Fruit fly (Drosophila melanogaster) whole organism, embryonic: ENCODE results near the gene CG43131.

Experiments
- Adf1 ChIP-seq: fragments of 200-800 bp; sonication (Bioruptor generic); IDR thresholded peaks from 2 replicates; pipeline ENCODE4 v1.3.6; 2022; ENCODE audit warnings: missing biosample characterization, missing genetic modification characterization
- Atf6 ChIP-seq: fragments of 200-800 bp; sonication (Bioruptor generic); IDR thresholded peaks from 2 replicates; pipeline ENCODE4 v1.3.6; 2022; ENCODE audit warnings: missing biosample characterization, missing genetic modification characterization
- Bdp1 ChIP-seq: fragments of 200-800 bp; sonication (Bioruptor generic); optimal IDR thresholded peaks from 3 replicates; lab custom pipeline; 2016; ENCODE audit warnings: missing biosample characterization, missing genetic modification characterization
- CG10654 ChIP-seq: fragments of 200-800 bp; sonication (Bioruptor generic); optimal IDR thresholded peaks from 2 replicates; lab custom pipeline; 2016; ENCODE audit warnings: missing biosample characterization, missing genetic modification characterization
- CG12219 ChIP-seq: fragments of 200-800 bp; sonication (Bioruptor generic); optimal IDR thresholded peaks from 3 replicates; lab custom pipeline; 2018; ENCODE audit warnings: missing biosample characterization, mild to moderate bottlenecking, missing genetic modification characterization
- CG1233 ChIP-seq: fragments of 200-800 bp; sonication (Bioruptor generic); optimal IDR thresholded peaks from 4 replicates; lab custom pipeline; 2018; ENCODE audit warnings: missing biosample characterization, mild to moderate bottlenecking, missing genetic modification characterization
- CG12391 ChIP-seq: fragments of 200-800 bp; sonication (Bioruptor generic); optimal IDR thresholded peaks from 3 replicates; lab custom pipeline; 2018; ENCODE audit warnings: missing biosample characterization, mild to moderate bottlenecking, missing genetic modification characterization, moderate library complexity
- CG15073 ChIP-seq: fragments of 200-800 bp; sonication (Bioruptor generic); optimal IDR thresholded peaks from 2 replicates; lab custom pipeline; 2016; ENCODE audit warnings: missing biosample characterization, missing genetic modification characterization
- CG17328 ChIP-seq: fragments of 200-800 bp; sonication (Bioruptor generic); IDR thresholded peaks from 2 replicates; pipeline ENCODE4 v1.3.6; 2022; ENCODE audit warnings: missing biosample characterization, missing genetic modification characterization
- CG18599 ChIP-seq: fragments of 200-800 bp; sonication (Bioruptor generic); optimal IDR thresholded peaks from 3 replicates; lab custom pipeline; 2017; ENCODE audit warnings: missing biosample characterization, missing genetic modification characterization, mild to moderate bottlenecking, moderate library complexity, missing genetic modification reagents
- CG2129 ChIP-seq: fragments of 200-800 bp; sonication (Bioruptor generic); IDR thresholded peaks from 2 replicates; pipeline ENCODE4 v1.3.6; 2022; ENCODE audit warnings: missing biosample characterization, missing genetic modification characterization; ENCODE audit not compliant: partially characterized antibody
- CG31365 ChIP-seq: fragments of 200-800 bp; sonication (Bioruptor generic); optimal IDR thresholded peaks from 2 replicates; lab custom pipeline; 2018; ENCODE audit warnings: missing biosample characterization, mild to moderate bottlenecking, missing genetic modification characterization
- CG3163 ChIP-seq: fragments of 200-800 bp; sonication (Bioruptor generic); optimal IDR thresholded peaks from 3 replicates; lab custom pipeline; 2016; ENCODE audit warnings: missing biosample characterization, missing genetic modification characterization
- CG33213 ChIP-seq: fragments of 200-800 bp; sonication (Bioruptor generic); optimal IDR thresholded peaks from 3 replicates; lab custom pipeline; 2016; ENCODE audit warnings: missing biosample characterization, missing genetic modification characterization
- CG34422 ChIP-seq: fragments of 200-800 bp; sonication (Bioruptor generic); IDR thresholded peaks from 3 replicates; pipeline ENCODE4 v1.3.6; 2022; ENCODE audit warnings: missing biosample characterization, missing genetic modification characterization
- CG3838 ChIP-seq: fragments of 200-800 bp; sonication (Bioruptor generic); optimal IDR thresholded peaks from 3 replicates; lab custom pipeline; 2016; ENCODE audit warnings: missing biosample characterization, missing genetic modification characterization
- CG3847 ChIP-seq: fragments of 200-800 bp; sonication (Bioruptor generic); IDR thresholded peaks from 2 replicates; pipeline ENCODE4 v1.3.6; 2022; ENCODE audit warnings: missing biosample characterization, missing genetic modification characterization
- CG4730 ChIP-seq: fragments of 200-800 bp; sonication (Bioruptor generic); IDR thresholded peaks from 2 replicates; pipeline ENCODE4 v1.3.6; 2022; ENCODE audit warnings: missing biosample characterization, missing genetic modification characterization
- CG7372 ChIP-seq: fragments of 200-800 bp; sonication (Bioruptor generic); IDR thresholded peaks from 2 replicates; pipeline ENCODE4 v1.3.6; 2022; ENCODE audit warnings: missing biosample characterization, missing genetic modification characterization
- CG7963 ChIP-seq: fragments of 200-800 bp; sonication (Bioruptor generic); IDR thresholded peaks from 3 replicates; pipeline ENCODE4 v1.3.6; 2022; ENCODE audit warnings: missing biosample characterization, missing genetic modification characterization; ENCODE audit not compliant: partially characterized antibody
- CG9215 ChIP-seq: fragments of 200-800 bp; sonication (Bioruptor generic); IDR thresholded peaks from 2 replicates; pipeline ENCODE4 v1.3.6; 2022; ENCODE audit warnings: missing biosample characterization, missing genetic modification characterization
- CG9932 ChIP-seq: fragments of 200-800 bp; sonication (Bioruptor generic); IDR thresholded peaks from 2 replicates; pipeline ENCODE4 v1.3.6; 2022; ENCODE audit warnings: missing biosample characterization, missing genetic modification characterization
- CkIIα-i1 ChIP-seq: fragments of 200-800 bp; sonication (Bioruptor generic); IDR thresholded peaks from 2 replicates; pipeline ENCODE4 v1.3.6; 2022; ENCODE audit warnings: missing biosample characterization, missing genetic modification characterization
- Dip3 ChIP-seq: fragments of 200-800 bp; sonication (Bioruptor generic); optimal IDR thresholded peaks from 3 replicates; lab custom pipeline; 2016; ENCODE audit warnings: missing biosample characterization, missing genetic modification characterization
- Doc2 ChIP-seq: fragments of 200-800 bp; sonication (Bioruptor generic); IDR thresholded peaks from 2 replicates; pipeline ENCODE4 v1.3.6; 2022; ENCODE audit warnings: missing biosample characterization, missing genetic modification characterization
- Fer2 ChIP-seq: fragments of 200-800 bp; sonication (Bioruptor generic); optimal IDR thresholded peaks from 2 replicates; lab custom pipeline; 2018; ENCODE audit warnings: missing biosample characterization, mild to moderate bottlenecking, missing genetic modification characterization, moderate library complexity
- Hand ChIP-seq: fragments of 200-800 bp; sonication (Bioruptor generic); optimal IDR thresholded peaks from 2 replicates; lab custom pipeline; 2017; ENCODE audit warnings: mild to moderate bottlenecking, missing biosample characterization, missing genetic modification reagents, missing genetic modification characterization
- YL-1 ChIP-seq: fragments of 200-800 bp; sonication (Bioruptor generic); optimal IDR thresholded peaks from 3 replicates; lab custom pipeline; 2017; ENCODE audit warnings: missing biosample characterization, mild to moderate bottlenecking, missing genetic modification characterization
- amos ChIP-seq: fragments of 200-800 bp; sonication (Bioruptor generic); IDR thresholded peaks from 2 replicates; pipeline ENCODE4 v1.3.6; 2022; ENCODE audit warnings: missing biosample characterization, missing genetic modification characterization; ENCODE audit not compliant: partially characterized antibody
- bcd ChIP-seq: fragments of 200-800 bp; sonication (Bioruptor generic); optimal IDR thresholded peaks from 2 replicates; lab custom pipeline; 2017; ENCODE audit warnings: missing biosample characterization, mild to moderate bottlenecking, missing genetic modification characterization
- bowl ChIP-seq: fragments of 200-800 bp; sonication (Bioruptor generic); IDR thresholded peaks from 2 replicates; pipeline ENCODE4 v1.3.6; 2022; ENCODE audit warnings: missing biosample characterization, missing genetic modification characterization
- cas ChIP-seq: fragments of 200-800 bp; sonication (Bioruptor generic); IDR thresholded peaks from 2 replicates; pipeline ENCODE4 v1.3.6; 2022; ENCODE audit warnings: missing biosample characterization, missing genetic modification characterization
- dysf ChIP-seq: fragments of 200-800 bp; sonication (Bioruptor generic); IDR thresholded peaks from 3 replicates; pipeline ENCODE4 v1.3.6; 2022; ENCODE audit warnings: missing biosample characterization, missing genetic modification characterization
- eyg ChIP-seq: fragments of 200-800 bp; sonication (Bioruptor generic); optimal IDR thresholded peaks from 3 replicates; lab custom pipeline; 2016; ENCODE audit warnings: missing biosample characterization, missing genetic modification characterization
- gce ChIP-seq: fragments of 200-800 bp; sonication (Bioruptor generic); IDR thresholded peaks from 3 replicates; pipeline ENCODE4 v1.3.6; 2022; ENCODE audit warnings: missing biosample characterization, missing genetic modification characterization
- grau ChIP-seq: fragments of 200-800 bp; optimal IDR thresholded peaks from 3 replicates; lab custom pipeline; 2019; ENCODE audit warnings: missing biosample characterization, mild to moderate bottlenecking, missing genetic modification characterization, moderate library complexity
- her ChIP-seq: fragments of 200-800 bp; sonication (Bioruptor generic); optimal IDR thresholded peaks from 2 replicates; lab custom pipeline; 2016; ENCODE audit warnings: missing biosample characterization, missing genetic modification characterization
- inv ChIP-seq: fragments of 200-800 bp; sonication (Bioruptor generic); IDR thresholded peaks from 2 replicates; pipeline ENCODE4 v1.3.6; 2022; ENCODE audit warnings: missing biosample characterization, missing genetic modification characterization; ENCODE audit not compliant: partially characterized antibody
- kni ChIP-seq: fragments of 200-800 bp; sonication (Bioruptor generic); optimal IDR thresholded peaks from 3 replicates; lab custom pipeline; 2017; ENCODE audit warnings: mild to moderate bottlenecking, missing biosample characterization, missing genetic modification reagents, missing genetic modification characterization
- lola ChIP-seq, 3 experiments: fragments of >200 bp in 2 of 3; fragments of 200-800 bp in 1 of 3; sonication (Bioruptor generic) in 1 of 3; optimal IDR thresholded peaks; 2 replicates each; lab custom pipeline; 2017 to 2019; ENCODE audit warnings: missing biosample characterization in 3 of 3, missing genetic modification characterization in 3 of 3, mild to moderate bottlenecking in 1 of 3, moderate library complexity in 1 of 3
- nerfin-2 ChIP-seq: fragments of 200-800 bp; sonication (Bioruptor generic); IDR thresholded peaks from 2 replicates; pipeline ENCODE4 v1.3.6; 2022; ENCODE audit warnings: missing biosample characterization, missing genetic modification characterization; ENCODE audit not compliant: partially characterized antibody
- org-1 ChIP-seq: fragments of 200-800 bp; sonication (Bioruptor generic); optimal IDR thresholded peaks from 2 replicates; lab custom pipeline; 2017; ENCODE audit warnings: missing biosample characterization, missing genetic modification characterization
- pita ChIP-seq: fragments of 200-800 bp; sonication (Bioruptor generic); optimal IDR thresholded peaks from 2 replicates; lab custom pipeline; 2017; ENCODE audit warnings: missing biosample characterization, mild to moderate bottlenecking, missing genetic modification characterization
- repo ChIP-seq: fragments of 200-800 bp; sonication (Bioruptor generic); optimal IDR thresholded peaks from 2 replicates; lab custom pipeline; 2016; ENCODE audit warnings: missing biosample characterization, missing genetic modification characterization
- slp2 ChIP-seq: fragments of 200-800 bp; sonication (Bioruptor generic); optimal IDR thresholded peaks from 2 replicates; lab custom pipeline; 2016; ENCODE audit warnings: missing biosample characterization, missing genetic modification characterization
- tio ChIP-seq: fragments of 200-800 bp; sonication (Bioruptor generic); optimal IDR thresholded peaks from 2 replicates; lab custom pipeline; 2017; ENCODE audit warnings: missing biosample characterization, missing genetic modification characterization, inconsistent platforms
- tna ChIP-seq: fragments of 200-800 bp; sonication (Bioruptor generic); IDR thresholded peaks from 2 replicates; pipeline ENCODE4 v1.3.6; 2022; ENCODE audit warnings: missing biosample characterization, missing genetic modification characterization; ENCODE audit not compliant: partially characterized antibody
- toy ChIP-seq: fragments of 200-800 bp; sonication (Bioruptor generic); IDR thresholded peaks from 2 replicates; pipeline ENCODE4 v1.3.6; 2022; ENCODE audit warnings: missing biosample characterization, missing genetic modification characterization
- tx ChIP-seq: fragments of 200-800 bp; sonication (Bioruptor generic); optimal IDR thresholded peaks from 2 replicates; lab custom pipeline; 2016; ENCODE audit warnings: missing biosample characterization, missing genetic modification characterization
- z ChIP-seq: fragments of 200-800 bp; sonication (Bioruptor generic); IDR thresholded peaks from 3 replicates; pipeline ENCODE4 v1.3.6; 2022; ENCODE audit warnings: missing biosample characterization, missing genetic modification characterization

Gene CG43131

dm6 chr3R:5112814-5113486, 4.0 kb upstream of the CG43131 start (continued):
- TF ChIP-seq YL-1 (GFP tag; lab: Kevin White, UChicago) (peak; percentile 85), CG9932 (GFP tag; lab: Robert Waterston, UW) (no peak), bowl (GFP tag; lab: Robert Waterston, UW) (peak; percentile 80), CG18599 (GFP tag; lab: Kevin White, UChicago) (peak; percentile 87), cas (GFP tag; lab: Robert Waterston, UW) (0 out of 2 replicates have a peak, but pooled peaks have one; percentile 20), Atf6 (GFP tag; lab: Robert Waterston, UW) (peak; percentile 66), bcd (peak; percentile 93), org-1 (GFP tag; lab: Kevin White, UChicago) (peak; percentile 97), toy (peak; percentile 66), CG3838 (peak; percentile 88), CG9215 (GFP tag; lab: Robert Waterston, UW) (peak; percentile 67), repo (GFP tag; lab: Kevin White, UChicago) (peak; percentile 97), CG3847 (GFP tag; lab: Robert Waterston, UW) (peak; percentile 67), grau (tag; lab: Kevin White, UChicago) (peak; percentile 94), CG12391 (tag; lab: Kevin White, UChicago) (peak; percentile 99), Bdp1 (GFP tag; lab: Kevin White, UChicago) (peak; percentile 92), CG2129 (GFP tag; lab: Robert Waterston, UW) (no peak), z (GFP tag; lab: Robert Waterston, UW) (peak; percentile 80; the same call in 2 of the 3 replicates), lola (GFP tag; optimal IDR thresholded peaks at IDR 0.05; lab: Kevin White, UChicago) (peak in 1 of 3 experiments; percentile 99), Adf1 (no peak; the same call in 1 of the 2 replicates), tna (GFP tag; lab: Robert Waterston, UW) (no peak), CG10654 (GFP tag; lab: Kevin White, UChicago) (peak; percentile 97), gce (GFP tag; lab: Robert Waterston, UW) (peak; percentile 96), CG4730 (GFP tag; lab: Robert Waterston, UW) (peak; percentile 89), CG17328 (GFP tag; lab: Robert Waterston, UW) (peak; percentile 98), CkIIα-i1 (GFP tag; lab: Robert Waterston, UW) (no peak), CG31365 (tag; lab: Kevin White, UChicago) (peak; percentile 88), tio (GFP tag; lab: Kevin White, UChicago) (peak; percentile 94), CG3163 (GFP tag; lab: Kevin White, UChicago) (peak; percentile 83), kni (peak; percentile 87), dysf (peak; percentile 90), CG12219 (GFP tag; lab: Kevin White, UChicago) (peak; percentile 98), her (GFP tag; lab: Kevin White, UChicago) (peak; percentile 92), CG15073 (GFP tag; lab: Kevin White, UChicago) (peak; percentile 88), inv (GFP tag; lab: Robert Waterston, UW) (no peak), Doc2 (GFP tag; lab: Robert Waterston, UW) (no peak), tx (GFP tag; lab: Kevin White, UChicago) (peak; percentile 95), nerfin-2 (no peak), slp2 (GFP tag; lab: Kevin White, UChicago) (peak; percentile 98), CG7963 (GFP tag; lab: Robert Waterston, UW) (no peak), CG7372 (GFP tag; lab: Robert Waterston, UW) (peak; percentile 81), Dip3 (GFP tag; lab: Kevin White, UChicago) (peak; percentile 57), CG1233 (GFP tag; lab: Kevin White, UChicago) (peak; percentile 96), CG34422 (GFP tag; lab: Robert Waterston, UW) (peak; percentile 95), eyg (GFP tag; lab: Kevin White, UChicago) (peak; percentile 93), amos (GFP tag; lab: Robert Waterston, UW) (no peak), CG33213 (GFP tag; lab: Kevin White, UChicago) (peak; percentile 96), Fer2 (tag; lab: Kevin White, UChicago) (no peak), pita (GFP tag; lab: Kevin White, UChicago) (no peak), Hand (GFP tag; lab: Kevin White, UChicago) (peak; percentile 52)
